Worm (Caenorhabditis elegans) whole organism, L4/young adult: ENCODE data around the gene T20G5.13.

Experiments
- W03F9.2 ChIP-seq: fragments of 150-350 bp; optimal IDR thresholded peaks from 2 replicates; lab custom pipeline; 2014; ENCODE audit warnings: missing biosample characterization, missing genetic modification characterization
- dao-5 ChIP-seq: sonication (generic microtip); optimal IDR thresholded peaks from 2 replicates; lab custom pipeline; 2016; ENCODE audit warnings: missing genotype, missing genetic modification characterization, moderate library complexity, missing compliant biosample characterization
- him-1 ChIP-seq: sonication (generic microtip); optimal IDR thresholded peaks from 2 replicates; lab custom pipeline; 2016; ENCODE audit warnings: missing genotype, missing genetic modification reagents, missing genetic modification characterization, missing compliant biosample characterization

Gene T20G5.13

DNA sequence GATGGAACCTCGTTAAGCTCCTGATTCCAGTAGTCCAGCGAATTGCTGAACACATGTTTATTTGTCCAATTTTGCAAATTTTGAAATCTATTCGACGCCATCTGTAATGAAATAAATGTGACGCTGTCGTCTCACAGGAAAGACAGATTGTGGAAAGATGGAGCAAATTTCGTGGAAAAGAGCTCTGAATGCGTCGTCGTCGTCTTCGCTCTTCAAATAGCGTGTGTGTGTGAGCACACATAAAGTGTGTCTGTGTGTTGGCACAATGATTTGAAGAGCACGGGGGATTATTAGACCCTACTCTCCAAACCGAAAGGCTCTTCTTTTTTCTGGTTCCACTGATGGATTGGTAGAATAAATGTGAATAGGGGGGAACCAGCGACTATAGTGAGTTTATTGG is 15.0 kb downstream of the T20G5.13 start, which contains the start of gene unc-47:
Gene unc-47, minus strand, starts transcription at position 101 of the 400 bp plus-strand sequence.
- TF ChIP-seq dao-5 (no peak), W03F9.2 (tag; lab: Kevin White, UChicago) (no peak), him-1 (tag; lab: Kevin White, UChicago) (no peak)

DNA sequence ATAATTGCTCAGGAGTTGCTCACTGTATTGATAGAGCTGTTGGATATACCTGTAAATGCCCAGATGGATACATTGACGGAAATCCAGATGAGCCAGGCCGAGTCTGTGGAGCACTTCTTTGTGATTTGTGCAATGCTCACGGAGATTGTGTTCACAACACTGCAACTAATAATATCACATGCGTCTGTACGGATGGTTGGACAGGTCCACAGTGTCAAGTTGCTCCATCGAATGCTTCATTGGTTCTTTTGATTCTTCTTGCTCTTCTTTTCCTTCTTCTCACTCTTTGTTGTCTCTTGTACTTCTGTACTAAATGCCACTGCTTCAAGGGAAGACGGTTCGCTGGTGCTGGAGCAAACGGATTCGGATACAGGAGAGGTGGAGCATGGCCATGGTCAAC is 19.3 kb downstream of the T20G5.13 start:
- TF ChIP-seq him-1 (tag; lab: Kevin White, UChicago) (no peak), W03F9.2 (tag; lab: Kevin White, UChicago) (no peak), dao-5 (no peak)

DNA sequence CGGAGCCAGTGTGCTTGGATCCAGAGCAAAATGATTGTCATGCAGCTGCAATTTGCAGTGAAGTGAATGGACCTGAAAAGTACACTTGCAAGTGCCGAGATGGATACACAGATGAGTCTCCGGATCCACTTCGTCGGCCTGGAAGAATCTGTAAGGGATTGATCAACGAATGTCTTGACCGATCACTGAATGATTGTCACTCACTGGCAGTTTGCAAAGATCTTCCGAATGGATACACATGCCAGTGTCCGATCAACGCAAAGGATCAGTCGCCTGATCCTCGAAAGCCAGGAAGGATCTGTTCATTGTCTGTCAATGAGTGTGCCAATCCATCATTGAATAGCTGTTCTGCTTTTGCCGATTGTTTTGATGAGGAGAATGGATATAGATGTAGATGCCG is 21.7 kb downstream of the T20G5.13 start:
- TF ChIP-seq W03F9.2 (tag; lab: Kevin White, UChicago) (no peak), him-1 (tag; lab: Kevin White, UChicago) (no peak), dao-5 (no peak)

DNA sequence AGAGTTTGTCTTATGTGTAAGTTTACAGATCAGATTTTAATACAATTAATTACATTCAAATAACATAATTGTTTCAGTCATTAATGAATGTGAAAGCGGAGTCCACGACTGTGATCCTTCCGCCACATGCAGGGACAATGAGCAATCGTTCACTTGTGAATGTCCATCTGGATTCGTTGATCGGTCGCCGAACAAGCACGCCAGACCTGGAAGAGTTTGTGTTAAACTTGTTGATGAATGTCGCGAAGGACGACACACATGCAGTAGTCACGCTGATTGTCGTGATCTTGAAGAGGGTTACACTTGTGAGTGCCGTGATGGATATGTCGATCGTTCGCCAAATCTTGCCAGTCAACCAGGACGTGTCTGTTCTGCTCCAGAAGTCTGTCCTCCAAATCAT is 22.6 kb downstream of the T20G5.13 start:
- TF ChIP-seq W03F9.2 (tag; lab: Kevin White, UChicago) (no peak), dao-5 (no peak), him-1 (tag; lab: Kevin White, UChicago) (no peak)

DNA sequence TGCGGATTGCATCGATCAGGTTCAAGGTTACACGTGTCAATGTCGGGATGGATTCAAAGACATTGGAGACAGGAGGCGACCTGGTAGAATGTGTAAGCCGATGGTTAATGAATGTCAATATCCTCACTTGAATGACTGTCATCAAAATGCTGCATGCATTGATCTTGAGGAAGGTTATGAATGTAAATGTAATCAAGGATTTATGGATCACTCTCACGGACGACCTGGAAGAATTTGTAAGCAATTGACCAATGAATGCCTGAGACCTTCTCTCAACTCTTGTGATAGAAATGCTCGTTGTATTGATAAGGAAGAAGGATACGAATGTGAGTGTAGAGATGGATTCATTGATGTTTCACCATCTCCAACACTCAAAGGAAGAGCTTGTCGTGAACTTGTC is 23.1 kb downstream of the T20G5.13 start:
- TF ChIP-seq dao-5, result no peak
- no peak for TF ChIP-seq W03F9.2 (tag; lab: Kevin White, UChicago)
- TF ChIP-seq him-1 (tag; lab: Kevin White, UChicago), result no peak

DNA sequence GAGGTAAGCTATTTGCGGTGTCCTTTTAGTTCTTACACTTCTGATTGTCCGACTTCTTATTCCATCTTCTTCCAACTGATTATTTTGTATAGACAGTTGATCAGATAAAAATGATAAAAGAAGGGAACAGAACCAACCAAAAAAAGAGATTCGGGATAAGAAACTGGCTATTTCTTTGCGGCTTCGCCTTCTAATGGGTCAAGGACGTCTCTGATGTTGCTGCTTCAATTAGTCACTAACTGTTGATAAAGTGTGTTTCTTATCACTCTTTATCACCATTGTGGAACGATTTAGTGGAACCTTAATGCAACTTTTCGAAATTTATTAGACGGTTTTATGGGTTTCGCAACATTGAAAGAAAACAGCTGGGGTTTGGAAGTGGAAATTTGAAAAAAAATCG is 30.9 kb downstream of the T20G5.13 start:
- TF ChIP-seq dao-5, result no peak
- no peak for TF ChIP-seq him-1 (tag; lab: Kevin White, UChicago)
- no peak for TF ChIP-seq W03F9.2 (tag; lab: Kevin White, UChicago)

DNA sequence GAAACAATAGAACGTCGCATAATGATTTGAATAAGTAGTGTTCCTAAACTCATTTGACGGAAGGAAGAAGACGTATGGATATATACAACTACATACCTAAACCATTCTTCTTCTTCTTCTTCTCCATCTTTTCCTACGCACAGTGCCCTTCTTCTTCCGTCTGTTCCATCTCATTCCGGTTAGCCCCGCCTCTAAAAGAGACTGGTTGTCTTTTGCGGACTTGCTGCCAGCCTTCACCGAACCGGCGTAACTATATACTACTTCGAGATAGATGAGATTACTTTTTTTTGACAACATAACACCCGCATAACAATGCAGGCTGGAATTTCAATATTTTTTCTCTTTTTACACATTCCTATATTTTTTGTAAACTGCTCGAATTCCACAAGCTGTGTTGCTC is 40.8 kb downstream of the T20G5.13 start, which contains the start of the genes K08E5.5 and mua-3:
Gene K08E5.5, minus strand, starts transcription at position 101 of the 400 bp plus-strand sequence.
Gene mua-3, plus strand, starts transcription at position 313 of the 400 bp plus-strand sequence.
- TF ChIP-seq dao-5, result no peak
- no peak for TF ChIP-seq him-1 (tag; lab: Kevin White, UChicago)
- no peak for TF ChIP-seq W03F9.2 (tag; lab: Kevin White, UChicago)

DNA sequence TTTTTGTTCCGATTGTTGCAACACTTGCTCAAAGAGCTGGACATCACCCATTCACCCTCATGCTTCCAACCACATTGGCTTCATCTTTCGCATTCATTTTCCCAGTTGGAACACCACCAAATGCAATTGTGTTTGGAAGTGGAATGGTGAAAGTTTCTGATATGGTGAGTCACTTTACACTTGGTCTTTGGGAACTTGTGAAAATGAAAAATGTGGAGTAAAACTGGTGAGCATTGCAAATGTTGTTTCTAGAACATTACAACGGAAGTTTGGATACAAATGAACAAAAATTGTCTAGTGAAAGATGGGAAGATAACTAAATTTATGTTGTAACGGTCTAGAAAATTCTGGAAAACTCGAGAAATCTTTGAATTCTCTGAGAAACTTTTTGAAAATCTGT is 44.9 kb downstream of the T20G5.13 start:
- TF ChIP-seq dao-5, result no peak
- TF ChIP-seq him-1 (tag; lab: Kevin White, UChicago), result no peak
- TF ChIP-seq W03F9.2 (tag; lab: Kevin White, UChicago), result no peak

DNA sequence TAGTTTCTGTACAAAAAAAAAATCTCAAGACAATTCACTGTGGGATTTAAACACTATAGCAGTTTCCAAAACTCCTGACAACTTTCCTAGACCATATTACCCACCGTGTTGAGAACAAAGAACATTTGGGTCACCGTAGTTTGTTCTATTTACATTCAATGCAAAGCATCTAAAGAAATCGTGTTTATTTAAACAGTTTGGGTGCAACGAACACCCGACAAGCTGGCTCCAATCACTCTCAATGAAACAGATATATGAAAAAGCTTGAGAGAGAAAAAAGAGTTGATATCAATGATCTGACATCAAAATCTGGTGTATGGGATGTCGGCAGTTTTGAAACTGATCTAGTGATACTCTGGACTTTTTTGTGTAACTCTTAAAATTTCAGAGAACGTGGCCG is 46.1 kb downstream of the T20G5.13 start:
- TF ChIP-seq him-1 (tag; lab: Kevin White, UChicago), result no peak

DNA sequence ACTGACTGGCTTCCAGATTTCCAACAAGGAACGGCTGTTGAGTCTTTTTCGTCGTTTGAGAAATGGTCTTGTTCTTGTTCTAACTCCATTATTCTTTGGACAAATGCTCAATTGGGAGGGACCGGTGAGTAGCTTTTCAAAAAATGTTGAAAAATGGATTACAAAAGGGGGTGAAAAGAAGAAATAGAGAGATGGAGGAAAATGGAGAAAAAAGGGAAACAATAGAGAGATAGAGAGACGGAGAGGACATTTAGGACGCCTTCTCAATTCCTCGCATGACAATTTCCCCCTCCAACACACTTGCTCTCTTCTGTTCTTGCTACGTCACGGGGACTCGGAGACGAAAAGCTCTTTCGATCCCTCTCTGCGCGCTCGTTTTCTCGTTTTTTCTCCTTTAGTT is 48.1 kb downstream of the T20G5.13 start:
- peak; percentile 50 for TF ChIP-seq him-1 (tag; lab: Kevin White, UChicago)
- TF ChIP-seq dao-5, result no peak
- no peak for TF ChIP-seq W03F9.2 (tag; lab: Kevin White, UChicago)

DNA sequence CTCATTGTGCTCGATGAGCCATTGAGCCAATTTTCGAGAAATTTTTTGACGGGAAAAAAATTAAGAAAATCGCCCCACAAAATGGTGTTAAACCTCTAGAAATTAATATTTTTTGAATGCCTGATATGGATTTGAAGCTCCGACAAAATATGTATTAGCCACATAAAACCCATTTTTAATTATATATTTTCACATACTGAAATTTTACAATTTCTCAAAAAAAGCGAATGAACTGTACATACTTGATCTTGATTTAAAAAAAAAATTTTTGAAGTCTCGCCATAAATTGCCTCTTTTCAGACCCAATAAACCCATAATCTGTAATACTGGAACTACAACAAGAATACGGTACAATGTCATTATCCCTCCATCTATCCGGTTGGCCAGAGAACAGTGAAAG is 48.6 kb downstream of the T20G5.13 start, which contains the start of gene nac-3:
Gene nac-3, plus strand, starts transcription at position 301 of the 400 bp plus-strand sequence.
- no peak for TF ChIP-seq him-1 (tag; lab: Kevin White, UChicago)
- TF ChIP-seq W03F9.2 (tag; lab: Kevin White, UChicago), result no peak
- no peak for TF ChIP-seq dao-5

DNA sequence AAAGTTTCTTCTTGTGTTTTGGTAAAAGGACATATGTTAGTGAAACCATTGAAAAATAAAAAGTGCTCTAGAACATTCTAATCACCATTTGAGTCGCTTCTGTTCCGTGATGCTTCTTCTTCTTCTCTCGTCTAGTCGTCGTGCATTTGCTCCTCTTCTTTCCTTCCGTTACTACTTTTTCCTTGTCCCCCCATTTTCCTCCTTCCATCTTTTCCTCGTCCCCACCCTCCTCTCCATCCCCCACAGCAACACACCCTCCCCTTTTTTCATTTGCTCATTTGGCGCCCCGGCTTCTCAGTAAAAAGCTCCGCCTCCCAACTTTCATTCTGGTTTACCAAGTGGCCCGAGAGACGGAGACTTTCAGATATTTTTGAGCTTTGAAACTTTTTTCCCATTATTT is 49.4 kb downstream of the T20G5.13 start:
- TF ChIP-seq dao-5, result no peak
- peak; percentile 70 for TF ChIP-seq him-1 (tag; lab: Kevin White, UChicago)

DNA sequence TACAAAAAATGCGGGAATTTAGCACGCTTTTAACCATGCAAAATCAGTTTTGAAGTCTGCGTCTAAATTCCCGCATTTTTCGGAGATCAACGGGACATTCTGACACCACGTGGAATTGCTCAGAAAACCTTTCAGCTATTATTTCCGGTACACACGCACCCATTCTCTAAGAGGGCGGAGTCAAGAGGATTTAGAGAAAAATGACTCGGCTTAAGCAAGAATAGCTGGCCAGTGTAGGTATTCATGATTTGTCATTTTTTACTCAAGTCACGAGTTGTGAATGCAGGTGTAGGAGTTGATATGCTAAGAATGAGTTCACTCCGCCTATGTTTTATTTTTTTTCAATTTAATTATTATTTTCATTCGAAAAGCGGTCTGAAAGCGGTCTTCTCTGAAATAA is 50.4 kb downstream of the T20G5.13 start:
- TF ChIP-seq W03F9.2 (tag; lab: Kevin White, UChicago), result no peak
- TF ChIP-seq him-1 (tag; lab: Kevin White, UChicago), result peak; percentile 3

DNA sequence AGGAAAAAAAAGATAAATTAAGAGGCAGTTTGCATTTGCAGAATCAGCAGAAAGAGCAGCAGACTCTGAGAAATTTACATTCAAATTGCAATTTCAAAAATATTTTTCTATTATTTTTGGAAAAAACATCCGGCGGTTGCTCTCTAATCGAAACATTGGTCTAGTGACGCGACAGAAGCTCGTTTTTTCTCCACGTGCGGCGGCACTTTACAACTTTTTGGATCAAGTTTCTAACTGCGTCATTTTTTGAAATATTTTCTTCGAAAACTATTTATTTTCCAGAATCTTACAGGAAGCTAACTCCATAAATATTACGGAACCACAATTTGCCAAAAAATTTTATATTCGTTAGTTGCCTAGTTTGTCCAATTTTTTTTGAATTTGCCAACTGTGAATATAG is 51.2 kb downstream of the T20G5.13 start:
- no peak for TF ChIP-seq dao-5
- no peak for TF ChIP-seq him-1 (tag; lab: Kevin White, UChicago)
- no peak for TF ChIP-seq W03F9.2 (tag; lab: Kevin White, UChicago)
